Fruit fly (Drosophila melanogaster): ENCODE results near the gene CG18577.

- TF ChIP-seq esn (GFP tag; optimal IDR thresholded peaks at IDR 0.05) (no peak), Blimp-1 (GFP tag; optimal IDR thresholded peaks at IDR 0.05) (no peak), CG10631 (GFP tag; optimal IDR thresholded peaks at IDR 0.05) (no peak), Eip93F (GFP tag; optimal IDR thresholded peaks at IDR 0.05) (no peak), OdsH (GFP tag; optimal IDR thresholded peaks at IDR 0.05) (no peak), vri (GFP tag; optimal IDR thresholded peaks at IDR 0.05) (no peak), Eip78C (GFP tag) (no peak), net (GFP tag; optimal IDR thresholded peaks at IDR 0.05) (no peak), CG11902 (GFP tag; optimal IDR thresholded peaks at IDR 0.05) (no peak)
These were observed 29.3 kb downstream of the CG18577 start, which contains the start of gene scpr-C for dm6 chr3R:11225220-11225619.

Data from whole organism, prepupa.